Worm (Caenorhabditis elegans) whole organism, L3 larva: ENCODE data around the gene srw-100.

Experiments used
- aly-2 ChIP-seq: fragments of 150-350 bp; optimal IDR thresholded peaks from 2 replicates; lab custom pipeline; 2014; ENCODE audit warnings: missing biosample characterization, missing genetic modification characterization
- lin-39 ChIP-seq: fragments of 150-350 bp; optimal IDR thresholded peaks from 2 replicates; lab custom pipeline; 2018; ENCODE audit warnings: missing biosample characterization, missing genetic modification reagents, missing genetic modification characterization
- lsy-12 ChIP-seq: sonication (generic microtip); optimal IDR thresholded peaks from 2 replicates; lab custom pipeline; 2016; ENCODE audit warnings: mild to moderate bottlenecking, missing genetic modification characterization, missing compliant biosample characterization
- nhr-11 ChIP-seq: fragments of 150-350 bp; optimal IDR thresholded peaks from 2 replicates; lab custom pipeline; 2014; ENCODE audit warnings: missing biosample characterization, missing genetic modification characterization
- nhr-25 ChIP-seq: sonication (generic microtip); optimal IDR thresholded peaks from 2 replicates; lab custom pipeline; 2017; ENCODE audit warnings: missing biosample characterization, missing genetic modification characterization
- ztf-4 ChIP-seq: fragments of 150-350 bp; optimal IDR thresholded peaks from 2 replicates; lab custom pipeline; 2014; ENCODE audit warnings: missing biosample characterization, missing genetic modification characterization

ce11 chrV:1685328-1685727 lies 25.7 kb upstream of the srw-100 start, which contains the start of gene srh-5:
- no peak for TF ChIP-seq ztf-4 (tag; lab: Kevin White, UChicago)
- no peak for TF ChIP-seq aly-2
- no peak for TF ChIP-seq nhr-11 (tag; lab: Kevin White, UChicago)
- TF ChIP-seq nhr-25 (tag; lab: Kevin White, UChicago) = no peak
- TF ChIP-seq lsy-12 (tag; lab: Kevin White, UChicago) = no peak
- no peak for TF ChIP-seq lin-39 (tag; lab: Kevin White, UChicago)
